Worm (Caenorhabditis elegans) whole organism, dauer: ENCODE data around the gene ZC190.7.
"Not testable (repeated sequence)": the region's sequence is repeated elsewhere in the genome, so short reads cannot be mapped to it uniquely, and the experiment has no call there.

Experiments
- unc-62 ChIP-seq: sonication (generic microtip); optimal IDR thresholded peaks from 2 replicates; lab custom pipeline; 2017; ENCODE audit warnings: missing biosample characterization, missing genetic modification reagents, missing genetic modification characterization

Gene ZC190.7

ce11 chrV:8686764-8687163 is at the start of gene ZC190.7:
Gene ZC190.7, minus strand, starts transcription at chrV:8686864.
- no peak for TF ChIP-seq unc-62

- TF ChIP-seq unc-62: no peak
Measured at ce11 chrV:8736369-8736768, 49.7 kb upstream of the ZC190.7 start, which contains the start of gene ZC196.3. Gene ZC196.3, plus strand, starts transcription at chrV:8736669.

ce11 chrV:8732934-8733333 is 46.3 kb upstream of the ZC190.7 start, which contains the start of gene ZC196.4:
Gene ZC196.4, plus strand, starts transcription at chrV:8733106.
- no peak for TF ChIP-seq unc-62

- TF ChIP-seq unc-62: no peak
Measured at ce11 chrV:8730991-8731390, 44.3 kb upstream of the ZC190.7 start.

- no peak for TF ChIP-seq unc-62
Measured at ce11 chrV:8729100-8729499, 42.4 kb upstream of the ZC190.7 start, which contains the start of gene ZC196.5. Gene ZC196.5, plus strand, starts transcription at chrV:8729400.

ce11 chrV:8727077-8727476 is 40.4 kb upstream of the ZC190.7 start, which contains the start of gene ZC196.9:
Gene ZC196.9, minus strand, starts transcription at chrV:8727177.
- TF ChIP-seq unc-62: no peak

- TF ChIP-seq unc-62: not testable (repeated sequence)
Measured at ce11 chrV:8726228-8726627, 39.6 kb upstream of the ZC190.7 start, which contains the start of gene droe-8. Gene droe-8, plus strand, starts transcription at chrV:8726528.

- not testable (repeated sequence) for TF ChIP-seq unc-62
Measured at ce11 chrV:8722160-8722559, 35.5 kb upstream of the ZC190.7 start, which contains the start of gene ZC196.8. Gene ZC196.8, minus strand, starts transcription at chrV:8722260.

ce11 chrV:8718399-8718798 is 31.7 kb upstream of the ZC190.7 start:
- no peak for TF ChIP-seq unc-62

- TF ChIP-seq unc-62: no peak
Measured at ce11 chrV:8716175-8716574, 29.5 kb upstream of the ZC190.7 start, which contains the start of gene glr-5. Gene glr-5, plus strand, starts transcription at chrV:8716495.

- no peak for TF ChIP-seq unc-62
Measured at ce11 chrV:8711910-8712309, 25.2 kb upstream of the ZC190.7 start, which contains the start of gene ZC178.2. Gene ZC178.2, minus strand, starts transcription at chrV:8712010.

- TF ChIP-seq unc-62: not testable (repeated sequence)
Measured at ce11 chrV:8696218-8696617, 9.6 kb upstream of the ZC190.7 start, which contains the start of gene ZC190.10. Gene ZC190.10, minus strand, starts transcription at chrV:8696318.

ce11 chrV:8687707-8688106 is 1.0 kb upstream of the ZC190.7 start, which contains the start of gene ZC190.8:
Gene ZC190.8, minus strand, starts transcription at chrV:8687807.
- no peak for TF ChIP-seq unc-62

- TF ChIP-seq unc-62: no peak
Measured at ce11 chrV:8683787-8684186, 2.9 kb downstream of the ZC190.7 start.

ce11 chrV:8682719-8683118 is 3.9 kb downstream of the ZC190.7 start, which contains the start of gene cln-3.3:
Gene cln-3.3, plus strand, starts transcription at chrV:8683052.
- no peak for TF ChIP-seq unc-62

- TF ChIP-seq unc-62: no peak
Measured at ce11 chrV:8681050-8681449, 5.6 kb downstream of the ZC190.7 start, which contains the start of gene ZC190.2. Gene ZC190.2, plus strand, starts transcription at chrV:8681350.

- no peak for TF ChIP-seq unc-62
Measured at ce11 chrV:8677193-8677592, 9.5 kb downstream of the ZC190.7 start, which contains the start of gene ZC190.6. Gene ZC190.6, minus strand, starts transcription at chrV:8677293.

ce11 chrV:8673498-8673897 is 13.2 kb downstream of the ZC190.7 start, which contains the start of gene ZC190.5:
Gene ZC190.5, minus strand, starts transcription at chrV:8673598.
- TF ChIP-seq unc-62: no peak
